Fruit fly (Drosophila melanogaster): ENCODE results near the gene mge.

mge gene

dm6 chr3L:3902491-3903198 is 7.1 kb downstream of the mge start, which contains the start of gene Ubi-p63E (continued):
- TF ChIP-seq da (GFP tag; optimal IDR thresholded peaks at IDR 0.05) = no peak
- TF ChIP-seq hb (GFP tag; IDR thresholded peaks at IDR 0.05; ENCODE audit: partially characterized antibody) = no peak
- no peak for TF ChIP-seq CG32772 (GFP tag; IDR thresholded peaks at IDR 0.05)
- TF ChIP-seq NFAT (GFP tag; IDR thresholded peaks at IDR 0.05) = no peak
- TF ChIP-seq nau (GFP tag; optimal IDR thresholded peaks at IDR 0.05) = no peak
- no peak for TF ChIP-seq schlank (tag; optimal IDR thresholded peaks at IDR 0.05)
- peak; percentile 88 for TF ChIP-seq tio (GFP tag; optimal IDR thresholded peaks at IDR 0.05)
- TF ChIP-seq dm (GFP tag; optimal IDR thresholded peaks at IDR 0.05) = peak; percentile 57
- no peak for TF ChIP-seq Rx (GFP tag; IDR thresholded peaks at IDR 0.05)
- no peak for TF ChIP-seq HLH3B (GFP tag; IDR thresholded peaks at IDR 0.05)
- TF ChIP-seq CG8290 (GFP tag; optimal IDR thresholded peaks at IDR 0.05) = peak; percentile 36
- TF ChIP-seq CG8290 (tag; optimal IDR thresholded peaks at IDR 0.05) = peak in 1 of 2 experiments; percentile 76
- no peak for TF ChIP-seq kah (GFP tag; optimal IDR thresholded peaks at IDR 0.05)
- no peak for TF ChIP-seq ewg (GFP tag; optimal IDR thresholded peaks at IDR 0.05)
- peak; percentile 19 to 66 for TF ChIP-seq Hr51 (GFP tag; optimal IDR thresholded peaks at IDR 0.05)
- no peak for TF ChIP-seq otp (GFP tag; IDR thresholded peaks at IDR 0.05)
- TF ChIP-seq shn (GFP tag; optimal IDR thresholded peaks at IDR 0.05) = peak; percentile 50
- no peak for TF ChIP-seq CG32532 (GFP tag; IDR thresholded peaks at IDR 0.05)
- TF ChIP-seq Mrtf (GFP tag; IDR thresholded peaks at IDR 0.05) = no peak
- no peak for TF ChIP-seq vnd (GFP tag; IDR thresholded peaks at IDR 0.05; ENCODE audit: partially characterized antibody)
- TF ChIP-seq CG1233 (GFP tag; optimal IDR thresholded peaks at IDR 0.05) = peak; percentile 27
- TF ChIP-seq CG11695 (GFP tag; IDR thresholded peaks at IDR 0.05) = no peak
- no peak for TF ChIP-seq CG7963 (GFP tag; IDR thresholded peaks at IDR 0.05; ENCODE audit: partially characterized antibody)
- peak; percentile 57 for TF ChIP-seq CG10654 (GFP tag; optimal IDR thresholded peaks at IDR 0.05)
- TF ChIP-seq CG16813 (GFP tag; IDR thresholded peaks at IDR 0.05; ENCODE audit: partially characterized antibody) = no peak
- TF ChIP-seq dmrt11E (tag; optimal IDR thresholded peaks at IDR 0.05) = peak; percentile 65
- TF ChIP-seq CG17328 (GFP tag; IDR thresholded peaks at IDR 0.05) = no peak
- TF ChIP-seq CG10147 (GFP tag; optimal IDR thresholded peaks at IDR 0.05) = peak; percentile 2
- TF ChIP-seq Bteb2 (GFP tag; optimal IDR thresholded peaks at IDR 0.05) = peak; percentile 45
- TF ChIP-seq crc (GFP tag; optimal IDR thresholded peaks at IDR 0.05) = no peak
- TF ChIP-seq disco-r (GFP tag; optimal IDR thresholded peaks at IDR 0.05) = peak; percentile 42
- TF ChIP-seq B-H2 (GFP tag; optimal IDR thresholded peaks at IDR 0.05) = peak; percentile 82
- TF ChIP-seq CG1529 (GFP tag; optimal IDR thresholded peaks at IDR 0.05) = peak; percentile 40
- TF ChIP-seq CG13894 (tag; optimal IDR thresholded peaks at IDR 0.05) = peak; percentile 66
- no peak for TF ChIP-seq CG3847 (GFP tag; IDR thresholded peaks at IDR 0.05)
- peak; percentile 52 for TF ChIP-seq CG8944 (GFP tag; optimal IDR thresholded peaks at IDR 0.05)
- TF ChIP-seq CG12104 (GFP tag; optimal IDR thresholded peaks at IDR 0.05) = peak; percentile 70
- TF ChIP-seq CG15601 (tag; optimal IDR thresholded peaks at IDR 0.05) = peak; percentile 5
- no peak for TF ChIP-seq row (GFP tag; IDR thresholded peaks at IDR 0.05)
- TF ChIP-seq Kr (GFP tag; optimal IDR thresholded peaks at IDR 0.05) = no peak
- peak; percentile 98 for TF ChIP-seq zf30C (GFP tag; optimal IDR thresholded peaks at IDR 0.05)
- TF ChIP-seq BtbVII (GFP tag; optimal IDR thresholded peaks at IDR 0.05) = peak; percentile 33
- TF ChIP-seq CG18764 (GFP tag; optimal IDR thresholded peaks at IDR 0.05) = peak; percentile 30
- peak; percentile 42 for TF ChIP-seq CG4282 (GFP tag; optimal IDR thresholded peaks at IDR 0.05)
- TF ChIP-seq fru (optimal IDR thresholded peaks at IDR 0.05) = no peak
- TF ChIP-seq fd3F (GFP tag; optimal IDR thresholded peaks at IDR 0.05) = peak; percentile 24
- peak; percentile 76 for TF ChIP-seq nom (GFP tag; optimal IDR thresholded peaks at IDR 0.05)
- peak; percentile 65 for TF ChIP-seq az2 (GFP tag; optimal IDR thresholded peaks at IDR 0.05)
- peak; percentile 35 for TF ChIP-seq CG2875 (GFP tag; optimal IDR thresholded peaks at IDR 0.05)
- peak; percentile 1 for TF ChIP-seq CG5180 (GFP tag; optimal IDR thresholded peaks at IDR 0.05)

Measured in whole organism, embryonic.